Worm (Caenorhabditis elegans) whole organism, L1 larva: ENCODE results near the gene clec-228.
A peak's percentile ranks its signal among the peaks of the same experiment; 100 is the strongest.
"Not testable (repeated sequence)": the region's sequence is repeated elsewhere in the genome, so short reads cannot be mapped to it uniquely, and the experiment has no call there.

ENCODE experiments used
- C04F5.9 ChIP-seq: sonication (generic microtip); optimal IDR thresholded peaks from 2 replicates; lab custom pipeline; 2016; ENCODE audit warnings: missing genetic modification characterization, missing compliant biosample characterization
- C16A3.4 ChIP-seq: fragments of 150-350 bp; optimal IDR thresholded peaks from 2 replicates; lab custom pipeline; 2014; ENCODE audit warnings: missing biosample characterization, missing genetic modification characterization
- Y116A8C.19 ChIP-seq: sonication (generic microtip); optimal IDR thresholded peaks from 2 replicates; lab custom pipeline; 2016; ENCODE audit warnings: missing compliant biosample characterization, missing genetic modification characterization, borderline replicate concordance
- ceh-63 ChIP-seq: fragments of 200-800 bp; sonication (Bioruptor generic); optimal IDR thresholded peaks from 2 replicates; lab custom pipeline; 2018; ENCODE audit warnings: mild to moderate bottlenecking, missing genetic modification characterization, missing compliant biosample characterization
- ceh-82 ChIP-seq, 3 experiments: fragments of 150-350 bp in 1 of 3; sonication (generic microtip) in 2 of 3; optimal IDR thresholded peaks; 2 replicates each; lab custom pipeline; 2014 to 2017; ENCODE audit warnings: missing biosample characterization in 3 of 3, missing genetic modification characterization in 3 of 3
- ceh-88 ChIP-seq: fragments of 200-800 bp; sonication (Bioruptor generic); IDR thresholded peaks from 2 replicates; pipeline ENCODE4 v1.3.6; 2022; ENCODE audit warnings: missing genetic modification characterization, missing compliant biosample characterization
- ces-1 ChIP-seq: fragments of 150-350 bp; optimal IDR thresholded peaks from 2 replicates; lab custom pipeline; 2014; ENCODE audit warnings: missing biosample characterization, missing genetic modification reagents, missing genetic modification characterization
- dsc-1 ChIP-seq: sonication (generic microtip); optimal IDR thresholded peaks from 2 replicates; lab custom pipeline; 2016; ENCODE audit warnings: mild to moderate bottlenecking, missing genetic modification characterization, missing compliant biosample characterization
- efl-1 ChIP-seq, 4 experiments: fragments of 150-350 bp; optimal IDR thresholded peaks in 3 of 4; peaks in 1 of 4; 1 replicate in 1 of 4; 2 replicates in 3 of 4; lab custom pipeline; 2014; ENCODE audit warnings: missing biosample characterization in 2 of 4, missing genetic modification characterization in 2 of 4, missing genetic modification reagents in 2 of 4
- elt-2 ChIP-seq: sonication (generic microtip); optimal IDR thresholded peaks from 2 replicates; lab custom pipeline; 2016; ENCODE audit warnings: missing genetic modification characterization, mild to moderate bottlenecking, inconsistent platforms, missing compliant biosample characterization, missing genetic modification reagents
- ets-5 ChIP-seq: fragments of 200-800 bp; sonication (Bioruptor generic); IDR thresholded peaks from 2 replicates; pipeline ENCODE4 v1.3.6; 2022; ENCODE audit warnings: missing genetic modification characterization, missing compliant biosample characterization
- fkh-8 ChIP-seq: sonication (generic microtip); optimal IDR thresholded peaks from 2 replicates; lab custom pipeline; 2016; ENCODE audit warnings: mild to moderate bottlenecking, missing genetic modification characterization, missing compliant biosample characterization
- fos-1 ChIP-seq: fragments of 150-350 bp; optimal IDR thresholded peaks from 2 replicates; lab custom pipeline; 2014; ENCODE audit warnings: missing biosample characterization, missing genetic modification characterization
- grh-1 ChIP-seq: fragments of 200-800 bp; sonication (Bioruptor generic); IDR thresholded peaks from 2 replicates; pipeline ENCODE4 v1.3.6; 2022; ENCODE audit warnings: missing genetic modification reagents, missing genetic modification characterization, missing compliant biosample characterization
- hlh-17 ChIP-seq: fragments of 200-800 bp; sonication (Bioruptor generic); optimal IDR thresholded peaks from 2 replicates; lab custom pipeline; 2018; ENCODE audit warnings: missing genetic modification characterization, mild to moderate bottlenecking, missing compliant biosample characterization, moderate library complexity, borderline replicate concordance
- hlh-4 ChIP-seq: sonication (generic microtip); optimal IDR thresholded peaks from 2 replicates; lab custom pipeline; 2016; ENCODE audit warnings: mild to moderate bottlenecking, missing genetic modification characterization, missing compliant biosample characterization
- hpl-2 ChIP-seq: fragments of 150-350 bp; optimal IDR thresholded peaks from 2 replicates; lab custom pipeline; 2014; ENCODE audit warnings: missing biosample characterization, missing genetic modification reagents, missing genetic modification characterization
- isw-1 ChIP-seq: fragments of 200-800 bp; sonication (Bioruptor generic); IDR thresholded peaks from 2 replicates; pipeline ENCODE4 v1.3.6; 2022; ENCODE audit warnings: missing genetic modification characterization, missing compliant biosample characterization
- lin-13 ChIP-seq: fragments of 150-350 bp; optimal IDR thresholded peaks from 2 replicates; lab custom pipeline; 2014; ENCODE audit warnings: missing biosample characterization, missing genetic modification reagents, missing genetic modification characterization
- lin-35 ChIP-seq, 2 experiments: fragments of 150-350 bp; optimal IDR thresholded peaks; 2 replicates each; lab custom pipeline; 2014; ENCODE audit warnings: missing biosample characterization in 2 of 2, missing genetic modification characterization in 2 of 2, missing genetic modification reagents in 2 of 2
- lin-39 ChIP-seq: fragments of 150-350 bp; optimal IDR thresholded peaks from 2 replicates; lab custom pipeline; 2014; ENCODE audit warnings: missing biosample characterization, missing genetic modification reagents, missing genetic modification characterization
- lsy-2 ChIP-seq, 2 experiments: fragments of 150-350 bp; optimal IDR thresholded peaks; 2 replicates each; lab custom pipeline; 2014; ENCODE audit warnings: missing biosample characterization in 2 of 2, missing genetic modification characterization in 2 of 2
- mab-9 ChIP-seq: fragments of 200-800 bp; sonication (Bioruptor generic); IDR thresholded peaks from 2 replicates; pipeline ENCODE4 v1.3.6; 2022; ENCODE audit warnings: missing genetic modification reagents, missing genetic modification characterization, missing compliant biosample characterization
- mef-2 ChIP-seq: fragments of 150-350 bp; optimal IDR thresholded peaks from 2 replicates; lab custom pipeline; 2014; ENCODE audit warnings: missing biosample characterization, missing genetic modification characterization
- mep-1 ChIP-seq: fragments of 150-350 bp; optimal IDR thresholded peaks from 2 replicates; lab custom pipeline; 2014; ENCODE audit warnings: missing biosample characterization, missing genetic modification characterization
- nhr-12 ChIP-seq: sonication (generic microtip); optimal IDR thresholded peaks from 2 replicates; lab custom pipeline; 2017; ENCODE audit warnings: missing biosample characterization, missing genetic modification characterization
- nhr-20 ChIP-seq: sonication (generic microtip); optimal IDR thresholded peaks from 2 replicates; lab custom pipeline; 2016; ENCODE audit warnings: mild to moderate bottlenecking, missing genetic modification characterization, missing compliant biosample characterization
- nhr-85 ChIP-seq: sonication (generic microtip); peaks from one replicate; lab custom pipeline; 2016; ENCODE audit warnings: missing genetic modification characterization, inconsistent platforms, missing compliant biosample characterization
- pag-3 ChIP-seq: sonication (generic microtip); optimal IDR thresholded peaks from 2 replicates; lab custom pipeline; 2017; ENCODE audit warnings: missing genetic modification characterization, mild to moderate bottlenecking, missing compliant biosample characterization, antibody characterized with exemption, borderline replicate concordance; ENCODE audit not compliant: insufficient read depth
- pax-3 ChIP-seq: fragments of 200-800 bp; sonication (Bioruptor generic); optimal IDR thresholded peaks from 2 replicates; lab custom pipeline; 2018; ENCODE audit warnings: mild to moderate bottlenecking, missing genetic modification characterization, moderate library complexity, missing compliant biosample characterization
- pqm-1 ChIP-seq: sonication (generic microtip); optimal IDR thresholded peaks from 3 replicates; lab custom pipeline; 2017; ENCODE audit warnings: missing biosample characterization, missing genetic modification characterization
- skn-1 ChIP-seq: fragments of 150-350 bp; optimal IDR thresholded peaks from 2 replicates; lab custom pipeline; 2014; ENCODE audit warnings: missing biosample characterization, missing genetic modification characterization
- snpc-4 ChIP-seq: fragments of 150-350 bp; optimal IDR thresholded peaks from 2 replicates; lab custom pipeline; 2014; ENCODE audit warnings: missing biosample characterization, missing genetic modification characterization
- sptf-1 ChIP-seq: fragments of 150-350 bp; optimal IDR thresholded peaks from 2 replicates; lab custom pipeline; 2014; ENCODE audit warnings: missing biosample characterization, missing genetic modification characterization
- sup-37 ChIP-seq: fragments of 200-800 bp; sonication (Bioruptor generic); optimal IDR thresholded peaks from 2 replicates; lab custom pipeline; 2018; ENCODE audit warnings: mild to moderate bottlenecking, missing genetic modification characterization, missing compliant biosample characterization
- tbx-2 ChIP-seq: sonication (generic microtip); optimal IDR thresholded peaks from 2 replicates; lab custom pipeline; 2016; ENCODE audit warnings: missing genetic modification characterization, missing compliant biosample characterization
- unc-98 ChIP-seq: fragments of 200-800 bp; sonication (Bioruptor generic); IDR thresholded peaks from 2 replicates; pipeline ENCODE4 v1.3.6; 2022; ENCODE audit warnings: missing genetic modification characterization, missing compliant biosample characterization
- xbp-1 ChIP-seq: sonication (generic microtip); optimal IDR thresholded peaks from 2 replicates; lab custom pipeline; 2016; ENCODE audit warnings: missing genetic modification characterization, missing compliant biosample characterization
- zip-4 ChIP-seq: fragments of 200-800 bp; sonication (Bioruptor generic); optimal IDR thresholded peaks from 2 replicates; lab custom pipeline; 2018; ENCODE audit warnings: mild to moderate bottlenecking, missing genetic modification characterization, moderate library complexity, missing compliant biosample characterization

The clec-228 gene

DNA sequence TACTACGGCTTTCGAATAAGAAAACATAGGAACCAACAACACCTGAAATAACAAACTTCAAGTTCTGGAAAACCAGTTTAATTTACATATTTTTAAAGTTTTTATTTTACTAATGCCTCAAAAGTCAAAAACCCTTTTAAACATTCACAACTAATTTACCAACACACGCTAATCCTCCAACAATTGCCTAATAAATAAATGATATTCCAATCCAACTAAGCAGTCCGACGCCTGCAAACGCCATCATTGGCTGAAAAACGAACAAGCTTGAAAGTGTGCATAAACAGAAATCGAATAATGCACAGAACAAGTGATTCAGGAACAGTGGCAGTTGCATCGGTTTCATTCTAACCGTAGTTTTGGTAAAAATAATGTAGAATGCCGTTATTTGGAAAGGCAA lies 28.5 kb upstream of the clec-228 start:
- no peak for TF ChIP-seq mep-1 (tag; lab: Kevin White, UChicago)
- no peak for TF ChIP-seq skn-1 (tag; lab: Kevin White, UChicago)
- no peak for TF ChIP-seq fos-1
- no peak for TF ChIP-seq grh-1
- TF ChIP-seq ces-1 (GFP tag; lab: Kevin White, UChicago), result no peak
- TF ChIP-seq lsy-2 (tag; optimal IDR thresholded peaks at IDR 0.05; lab: Kevin White, UChicago), result no peak
- TF ChIP-seq xbp-1, result no peak
- no peak for TF ChIP-seq fkh-8 (tag; lab: Kevin White, UChicago)
- TF ChIP-seq mef-2 (tag; lab: Kevin White, UChicago), result no peak
- TF ChIP-seq hlh-17, result no peak
- TF ChIP-seq pax-3, result no peak
- no peak for TF ChIP-seq unc-98 (GFP tag; lab: Robert Waterston, UW)
- no peak for TF ChIP-seq ets-5 (GFP tag; lab: Robert Waterston, UW)

DNA sequence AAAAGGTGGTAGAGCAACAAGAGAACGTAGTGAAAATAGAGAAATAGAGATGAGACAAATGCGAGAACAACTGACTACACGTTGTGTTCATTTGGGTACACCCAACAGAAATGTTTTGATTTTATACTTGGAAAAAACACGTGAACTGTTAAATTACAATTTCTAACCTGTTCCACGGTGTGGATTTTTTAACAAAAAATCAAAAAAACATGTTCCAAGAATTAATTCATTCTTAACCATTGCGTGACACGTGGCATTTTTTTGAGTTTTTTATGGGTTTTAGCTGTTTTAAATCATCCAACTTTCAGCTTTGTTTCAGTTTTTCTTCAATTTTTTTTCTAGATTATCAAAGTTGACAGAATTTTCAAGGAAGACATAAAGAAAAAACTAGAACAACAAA lies 22.1 kb upstream of the clec-228 start, which contains the start of gene ech-1.1:
Gene ech-1.1 (minus strand): TSS at position 101 of the 400 bp plus-strand sequence.
- TF ChIP-seq nhr-12 (tag; lab: Kevin White, UChicago); nhr-85; sptf-1: not testable (repeated sequence)

DNA sequence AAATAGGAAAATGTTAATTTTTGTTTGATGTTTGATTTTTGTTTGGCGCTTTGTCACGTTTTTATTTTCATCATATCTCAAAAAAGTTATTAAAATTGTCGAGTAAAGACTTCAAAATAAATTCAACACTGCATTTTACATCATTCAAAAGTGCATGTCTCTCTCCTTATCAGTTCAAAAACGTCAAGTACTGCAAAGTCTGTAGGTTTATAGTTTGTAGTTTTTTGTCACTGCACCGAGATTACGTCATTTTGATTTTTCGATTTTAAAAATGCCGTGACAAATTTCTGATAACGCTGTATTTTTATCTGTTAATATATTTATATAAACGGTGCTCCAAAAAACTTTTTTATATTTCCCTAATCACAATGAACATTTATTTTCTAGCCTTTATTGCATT lies 15.4 kb upstream of the clec-228 start, which contains the start of gene C29F3.7:
Gene C29F3.7 (plus strand): TSS at position 254 of the 400 bp plus-strand sequence.
- TF ChIP-seq pqm-1 (tag; lab: Kevin White, UChicago) (peak; percentile 55), pax-3 (peak; percentile 67), sup-37 (no peak), Y116A8C.19 (no peak), hlh-4 (tag; lab: Kevin White, UChicago) (no peak), efl-1 (optimal IDR thresholded peaks at IDR 0.05; lab: Kevin White, UChicago) (no peak), efl-1 (GFP tag; optimal IDR thresholded peaks at IDR 0.05 in 1 of 2; lab: Kevin White, UChicago) (peak in 1 of 2 experiments; percentile 44), lin-35 (GFP tag; optimal IDR thresholded peaks at IDR 0.05; lab: Kevin White, UChicago) (peak in 1 of 2 experiments; percentile 42), dsc-1 (tag; lab: Kevin White, UChicago) (no peak), sptf-1 (no peak), zip-4 (GFP tag; lab: Kevin White, UChicago) (no peak), grh-1 (no peak), ceh-63 (no peak), elt-2 (peak; percentile 98), nhr-20 (peak; percentile 63)

DNA sequence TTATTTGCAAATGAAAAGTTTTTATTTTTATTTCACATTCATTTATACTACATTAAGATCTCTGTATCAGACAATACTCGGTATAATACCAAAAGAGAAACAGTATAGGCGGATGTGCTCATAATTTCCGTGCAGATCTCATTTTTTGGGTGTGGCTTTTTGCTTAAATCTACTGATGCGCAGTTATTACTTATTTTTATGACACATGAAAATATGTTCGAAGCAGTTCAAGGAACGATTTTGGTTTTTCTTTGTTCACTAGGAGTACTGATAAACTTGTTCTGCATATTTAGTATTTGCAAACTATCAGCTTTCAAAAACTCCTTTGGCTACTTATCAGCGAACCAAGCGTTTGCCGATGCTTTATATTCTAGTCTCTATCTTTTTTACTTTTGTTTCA lies 13.1 kb upstream of the clec-228 start, which contains the start of gene srx-58:
Gene srx-58 (plus strand): TSS at position 301 of the 400 bp plus-strand sequence.
- TF ChIP-seq C16A3.4 (tag; lab: Kevin White, UChicago) (no peak), C04F5.9 (tag; lab: Kevin White, UChicago) (no peak), mep-1 (tag; lab: Kevin White, UChicago) (no peak), snpc-4 (tag; lab: Kevin White, UChicago) (no peak), sptf-1 (no peak)

DNA sequence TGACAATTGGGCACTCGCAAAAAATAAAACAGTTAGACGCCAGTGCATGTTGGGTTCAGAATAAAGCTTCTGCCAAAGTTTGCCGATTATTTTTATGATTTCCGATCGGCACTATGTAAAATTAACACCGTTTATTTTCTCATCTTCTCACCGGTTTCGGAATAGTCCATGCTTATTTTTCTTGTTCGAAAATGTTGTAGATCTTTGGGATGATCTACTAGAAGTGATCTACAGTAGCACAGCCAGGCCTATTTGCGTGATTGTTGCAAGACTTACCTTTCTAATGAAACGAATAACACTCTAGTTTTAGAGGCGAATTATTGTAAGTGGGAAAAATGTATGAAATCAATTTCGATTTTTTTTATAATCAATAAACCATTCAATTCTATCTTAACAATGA lies 11.4 kb upstream of the clec-228 start, which contains the start of gene clec-231:
Gene clec-231 (minus strand): TSS at position 101 of the 400 bp plus-strand sequence.
- no peak for TF ChIP-seq lin-13 (GFP tag; lab: Kevin White, UChicago)
- no peak for TF ChIP-seq isw-1
- no peak for TF ChIP-seq lin-35 (GFP tag; optimal IDR thresholded peaks at IDR 0.05; lab: Kevin White, UChicago)
- TF ChIP-seq tbx-2 (tag; lab: Kevin White, UChicago), result no peak
- no peak for TF ChIP-seq pqm-1 (tag; lab: Kevin White, UChicago)
- no peak for TF ChIP-seq pag-3
- no peak for TF ChIP-seq ceh-82 (tag; optimal IDR thresholded peaks at IDR 0.05; lab: Kevin White, UChicago)
- no peak for TF ChIP-seq skn-1 (tag; lab: Kevin White, UChicago)
- no peak for TF ChIP-seq hpl-2 (GFP tag; lab: Kevin White, UChicago)
- no peak for TF ChIP-seq ceh-88
- TF ChIP-seq mef-2 (tag; lab: Kevin White, UChicago), result no peak
- TF ChIP-seq ets-5 (GFP tag; lab: Robert Waterston, UW), result no peak
- no peak for TF ChIP-seq ces-1 (GFP tag; lab: Kevin White, UChicago)
- TF ChIP-seq mab-9 (GFP tag; lab: Robert Waterston, UW), result no peak
- TF ChIP-seq fos-1, result no peak
- no peak for TF ChIP-seq fkh-8 (tag; lab: Kevin White, UChicago)
- no peak for TF ChIP-seq lin-39 (tag; lab: Kevin White, UChicago)
